Fruit fly (Drosophila melanogaster): ENCODE measurements around the gene mTerf5.

Gene mTerf5

DNA sequence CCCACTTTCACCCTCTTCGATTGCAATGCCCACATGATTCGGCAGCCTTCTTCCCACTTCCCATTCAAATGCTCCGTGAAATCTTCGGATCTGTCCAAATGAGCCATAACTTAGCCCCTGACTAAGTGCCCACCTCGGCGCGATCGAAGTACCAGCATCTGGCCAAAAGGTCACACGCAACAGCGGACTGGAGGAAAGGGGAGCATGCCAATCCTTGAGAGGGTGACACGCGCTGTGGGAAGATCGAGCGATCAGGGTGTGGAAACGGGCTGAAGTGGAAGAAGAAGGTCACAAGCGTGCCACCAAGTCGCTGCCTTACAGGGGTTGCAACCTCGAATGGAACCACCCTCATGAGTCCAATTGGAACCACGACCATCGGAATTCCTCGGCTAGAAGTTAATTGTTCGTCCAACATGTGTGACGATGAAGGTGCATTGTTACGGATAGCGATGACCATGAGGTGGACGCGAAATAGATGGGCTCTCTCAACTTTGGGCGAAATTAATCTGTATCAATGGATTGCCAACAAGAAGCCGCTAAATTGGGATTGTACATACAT is 11.3 kb upstream of the mTerf5 start (continued):
- TF ChIP-seq CG16779 (GFP tag; IDR thresholded peaks at IDR 0.05) (no peak), CG8765 (GFP tag; IDR thresholded peaks at IDR 0.05) (no peak), CG3847 (GFP tag; IDR thresholded peaks at IDR 0.05) (no peak), gcm (GFP tag; optimal IDR thresholded peaks at IDR 0.05) (peak; percentile 72), CG12659 (GFP tag; optimal IDR thresholded peaks at IDR 0.05) (no peak), CG8924 (tag; optimal IDR thresholded peaks at IDR 0.05) (no peak), pho (GFP tag; optimal IDR thresholded peaks at IDR 0.05) (no peak), crol (GFP tag; IDR thresholded peaks at IDR 0.05) (no peak), D (optimal IDR thresholded peaks at IDR 0.05) (peak; percentile 46), D (GFP tag; optimal IDR thresholded peaks at IDR 0.05) (no peak), hb (GFP tag; IDR thresholded peaks at IDR 0.05; ENCODE audit: partially characterized antibody) (no peak), CG6854 (GFP tag; optimal IDR thresholded peaks at IDR 0.05) (no peak), CG1603 (tag; optimal IDR thresholded peaks at IDR 0.05) (no peak), CG1792 (GFP tag; optimal IDR thresholded peaks at IDR 0.05) (no peak), CG1647 (GFP tag; optimal IDR thresholded peaks at IDR 0.05) (no peak), CG4360 (GFP tag; IDR thresholded peaks at IDR 0.05) (no peak), zf30C (GFP tag; optimal IDR thresholded peaks at IDR 0.05) (no peak), nerfin-1 (tag; optimal IDR thresholded peaks at IDR 0.05) (peak; percentile 97), Kr (GFP tag; optimal IDR thresholded peaks at IDR 0.05) (no peak), Dll (GFP tag; IDR thresholded peaks at IDR 0.05; ENCODE audit: partially characterized antibody) (no peak), wek (GFP tag; optimal IDR thresholded peaks at IDR 0.05) (no peak), ase (GFP tag; IDR thresholded peaks at IDR 0.05) (no peak), Sox100B (GFP tag; optimal IDR thresholded peaks at IDR 0.05) (no peak), chinmo (GFP tag; IDR thresholded peaks at IDR 0.05; ENCODE audit: partially characterized antibody) (no peak)

dm6 chr3R:18232187-18232586 is 8.7 kb upstream of the mTerf5 start:
- TF ChIP-seq Dip3 (GFP tag; optimal IDR thresholded peaks at IDR 0.05) (no peak), gcm (GFP tag; optimal IDR thresholded peaks at IDR 0.05) (peak; percentile 48), sens (GFP tag) (peak; percentile 16), CG17802 (tag; optimal IDR thresholded peaks at IDR 0.05) (peak; percentile 92), phol (tag; optimal IDR thresholded peaks at IDR 0.05) (peak; percentile 70), cg (GFP tag; optimal IDR thresholded peaks at IDR 0.05) (peak; percentile 22)

DNA sequence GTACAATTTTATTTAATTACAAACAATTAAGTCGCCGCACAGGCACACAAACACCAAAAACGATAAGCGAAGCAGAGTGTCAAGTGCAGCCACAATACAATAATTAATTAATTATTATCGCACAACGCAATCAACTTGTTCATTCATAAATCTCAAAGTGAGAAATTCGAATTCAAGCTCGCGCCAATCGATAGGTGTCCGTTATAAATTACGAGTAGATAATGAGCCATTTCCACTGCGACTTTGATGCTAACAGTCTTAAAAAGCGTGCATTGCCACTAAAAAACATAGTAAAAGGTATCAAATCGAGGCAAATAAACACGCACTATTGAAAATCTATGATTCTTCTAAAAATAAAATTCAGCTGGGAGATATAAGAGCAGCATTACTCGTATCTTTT is 6.7 kb upstream of the mTerf5 start:
- TF ChIP-seq CG1603 (tag; optimal IDR thresholded peaks at IDR 0.05): peak; percentile 26
- TF ChIP-seq trem (tag; optimal IDR thresholded peaks at IDR 0.05): peak; percentile 13
- TF ChIP-seq HLH4C (GFP tag; IDR thresholded peaks at IDR 0.05; ENCODE audit: partially characterized antibody): 0 out of 3 replicates have a peak, but pooled peaks have one; percentile 25
- no peak for TF ChIP-seq CG2129 (GFP tag; IDR thresholded peaks at IDR 0.05; ENCODE audit: partially characterized antibody)
- TF ChIP-seq Myb (GFP tag; optimal IDR thresholded peaks at IDR 0.05): peak; percentile 80
- TF ChIP-seq CG30403 (GFP tag; optimal IDR thresholded peaks at IDR 0.05): no peak
- no peak for TF ChIP-seq disco-r (GFP tag; optimal IDR thresholded peaks at IDR 0.05)
- peak; percentile 51; the same call in 1 of the 2 replicates for TF ChIP-seq E2f2 (GFP tag; IDR thresholded peaks at IDR 0.05)
- TF ChIP-seq pzg (GFP tag; optimal IDR thresholded peaks at IDR 0.05): peak; percentile 37
- peak; percentile 60 for TF ChIP-seq Dp (GFP tag; optimal IDR thresholded peaks at IDR 0.05)
- TF ChIP-seq CG15514 (GFP tag; optimal IDR thresholded peaks at IDR 0.05): peak; percentile 47
- peak; percentile 86 for TF ChIP-seq CG17802 (tag; optimal IDR thresholded peaks at IDR 0.05)
- peak; percentile 41 for TF ChIP-seq BEAF-32 (GFP tag; optimal IDR thresholded peaks at IDR 0.05)
- peak; percentile 79 for TF ChIP-seq CG7357 (GFP tag; IDR thresholded peaks at IDR 0.05)
- TF ChIP-seq Mad (GFP tag; optimal IDR thresholded peaks at IDR 0.05): no peak
- 0 out of 3 replicates have a peak, but pooled peaks have one; percentile 27 for TF ChIP-seq CG6791 (GFP tag; IDR thresholded peaks at IDR 0.05; ENCODE audit: partially characterized antibody)
- TF ChIP-seq exex (tag; optimal IDR thresholded peaks at IDR 0.05): peak; percentile 9
- TF ChIP-seq ATbp (GFP tag; optimal IDR thresholded peaks at IDR 0.05): no peak
- TF ChIP-seq CG30020 (tag; optimal IDR thresholded peaks at IDR 0.05): peak; percentile 21
- no peak for TF ChIP-seq CG10321 (GFP tag; IDR thresholded peaks at IDR 0.05)
- TF ChIP-seq CHES-1-like (GFP tag; optimal IDR thresholded peaks at IDR 0.05): no peak
